Worm (Caenorhabditis elegans) whole organism, L1 larva: Measurements from ENCODE around the gene C01G12.7.

ENCODE experiments used
- C16A3.4 ChIP-seq: fragments of 150-350 bp; optimal IDR thresholded peaks from 2 replicates; lab custom pipeline; 2014; ENCODE audit warnings: missing biosample characterization, missing genetic modification characterization
- C34B4.2 ChIP-seq: sonication (generic microtip); optimal IDR thresholded peaks from 2 replicates; lab custom pipeline; 2017; ENCODE audit warnings: mild to moderate bottlenecking, missing genetic modification characterization, missing compliant biosample characterization
- Y116A8C.19 ChIP-seq: sonication (generic microtip); optimal IDR thresholded peaks from 2 replicates; lab custom pipeline; 2016; ENCODE audit warnings: missing compliant biosample characterization, missing genetic modification characterization, borderline replicate concordance
- alr-1 ChIP-seq: fragments of 200-800 bp; sonication (Bioruptor generic); optimal IDR thresholded peaks from 2 replicates; lab custom pipeline; 2018; ENCODE audit warnings: borderline replicate concordance, mild to moderate bottlenecking, missing genetic modification characterization, missing compliant biosample characterization
- ama-1 ChIP-seq: fragments of 150-350 bp; optimal IDR thresholded peaks from 2 replicates; lab custom pipeline; 2014
- blmp-1 ChIP-seq: fragments of 150-350 bp; optimal IDR thresholded peaks from 2 replicates; lab custom pipeline; 2014; ENCODE audit warnings: missing biosample characterization, missing genetic modification characterization
- ceh-90 ChIP-seq: sonication (generic microtip); optimal IDR thresholded peaks from 2 replicates; lab custom pipeline; 2016; ENCODE audit warnings: missing genetic modification characterization, missing compliant biosample characterization
- dsc-1 ChIP-seq: sonication (generic microtip); optimal IDR thresholded peaks from 2 replicates; lab custom pipeline; 2016; ENCODE audit warnings: mild to moderate bottlenecking, missing genetic modification characterization, missing compliant biosample characterization
- elt-2 ChIP-seq: sonication (generic microtip); optimal IDR thresholded peaks from 2 replicates; lab custom pipeline; 2016; ENCODE audit warnings: missing genetic modification characterization, mild to moderate bottlenecking, inconsistent platforms, missing compliant biosample characterization, missing genetic modification reagents
- elt-3 ChIP-seq, 6 experiments: fragments of 150-350 bp in 1 of 6; sonication (generic microtip); optimal IDR thresholded peaks; 2 replicates each; lab custom pipeline; 2017 to 2018; ENCODE audit warnings: missing biosample characterization in 6 of 6, missing genetic modification characterization in 6 of 6, inconsistent platforms in 1 of 6
- fkh-4 ChIP-seq: sonication (generic microtip); optimal IDR thresholded peaks from 2 replicates; lab custom pipeline; 2016; ENCODE audit warnings: missing compliant biosample characterization, missing genetic modification characterization, borderline replicate concordance
- fkh-8 ChIP-seq: sonication (generic microtip); optimal IDR thresholded peaks from 2 replicates; lab custom pipeline; 2016; ENCODE audit warnings: mild to moderate bottlenecking, missing genetic modification characterization, missing compliant biosample characterization
- grh-1 ChIP-seq: fragments of 200-800 bp; sonication (Bioruptor generic); IDR thresholded peaks from 2 replicates; pipeline ENCODE4 v1.3.6; 2022; ENCODE audit warnings: missing genetic modification reagents, missing genetic modification characterization, missing compliant biosample characterization
- hlh-4 ChIP-seq: sonication (generic microtip); optimal IDR thresholded peaks from 2 replicates; lab custom pipeline; 2016; ENCODE audit warnings: mild to moderate bottlenecking, missing genetic modification characterization, missing compliant biosample characterization
- irx-1 ChIP-seq: sonication (generic microtip); optimal IDR thresholded peaks from 2 replicates; lab custom pipeline; 2016; ENCODE audit warnings: missing genetic modification characterization, missing compliant biosample characterization
- lin-13 ChIP-seq: fragments of 150-350 bp; optimal IDR thresholded peaks from 2 replicates; lab custom pipeline; 2014; ENCODE audit warnings: missing biosample characterization, missing genetic modification reagents, missing genetic modification characterization
- lin-14 ChIP-seq: fragments of 200-800 bp; sonication (Bioruptor generic); optimal IDR thresholded peaks from 2 replicates; lab custom pipeline; 2018; ENCODE audit warnings: mild to moderate bottlenecking, missing genetic modification characterization, moderate library complexity, missing compliant biosample characterization
- lin-35 ChIP-seq, 2 experiments: fragments of 150-350 bp; optimal IDR thresholded peaks; 2 replicates each; lab custom pipeline; 2014; ENCODE audit warnings: missing biosample characterization in 2 of 2, missing genetic modification characterization in 2 of 2, missing genetic modification reagents in 2 of 2
- lin-39 ChIP-seq: fragments of 150-350 bp; optimal IDR thresholded peaks from 2 replicates; lab custom pipeline; 2014; ENCODE audit warnings: missing biosample characterization, missing genetic modification reagents, missing genetic modification characterization
- lir-3 ChIP-seq: sonication (generic microtip); optimal IDR thresholded peaks from 2 replicates; lab custom pipeline; 2016; ENCODE audit warnings: mild to moderate bottlenecking, missing genetic modification characterization, moderate library complexity, missing compliant biosample characterization; ENCODE audit not compliant: poor library complexity
- lsy-2 ChIP-seq, 2 experiments: fragments of 150-350 bp; optimal IDR thresholded peaks; 2 replicates each; lab custom pipeline; 2014; ENCODE audit warnings: missing biosample characterization in 2 of 2, missing genetic modification characterization in 2 of 2
- mab-9 ChIP-seq: fragments of 200-800 bp; sonication (Bioruptor generic); IDR thresholded peaks from 2 replicates; pipeline ENCODE4 v1.3.6; 2022; ENCODE audit warnings: missing genetic modification reagents, missing genetic modification characterization, missing compliant biosample characterization
- mef-2 ChIP-seq: fragments of 150-350 bp; optimal IDR thresholded peaks from 2 replicates; lab custom pipeline; 2014; ENCODE audit warnings: missing biosample characterization, missing genetic modification characterization
- nhr-11 ChIP-seq: fragments of 150-350 bp; optimal IDR thresholded peaks from 2 replicates; lab custom pipeline; 2014; ENCODE audit warnings: missing biosample characterization, missing genetic modification characterization
- nhr-19 ChIP-seq: fragments of 200-800 bp; sonication (Bioruptor generic); conservative IDR thresholded peaks from 2 replicates; pipeline ENCODE4 v1.3.6; 2022; ENCODE audit warnings: missing genetic modification characterization, missing compliant biosample characterization
- nhr-20 ChIP-seq: sonication (generic microtip); optimal IDR thresholded peaks from 2 replicates; lab custom pipeline; 2016; ENCODE audit warnings: mild to moderate bottlenecking, missing genetic modification characterization, missing compliant biosample characterization
- nhr-85 ChIP-seq: sonication (generic microtip); peaks from one replicate; lab custom pipeline; 2016; ENCODE audit warnings: missing genetic modification characterization, inconsistent platforms, missing compliant biosample characterization
- nhr-90 ChIP-seq: sonication (generic microtip); optimal IDR thresholded peaks from 2 replicates; lab custom pipeline; 2016; ENCODE audit warnings: mild to moderate bottlenecking, missing genetic modification characterization, missing compliant biosample characterization; ENCODE audit not compliant: poor library complexity
- pag-3 ChIP-seq: sonication (generic microtip); optimal IDR thresholded peaks from 2 replicates; lab custom pipeline; 2017; ENCODE audit warnings: missing genetic modification characterization, mild to moderate bottlenecking, missing compliant biosample characterization, antibody characterized with exemption, borderline replicate concordance; ENCODE audit not compliant: insufficient read depth
- rnt-1 ChIP-seq: sonication (generic microtip); optimal IDR thresholded peaks from 2 replicates; lab custom pipeline; 2016; ENCODE audit warnings: mild to moderate bottlenecking, missing genetic modification characterization, moderate library complexity, missing compliant biosample characterization
- snu-23 ChIP-seq: sonication (generic microtip); optimal IDR thresholded peaks from 2 replicates; lab custom pipeline; 2016; ENCODE audit warnings: missing genetic modification characterization, missing compliant biosample characterization
- sox-4 ChIP-seq: sonication (generic microtip); optimal IDR thresholded peaks from 2 replicates; lab custom pipeline; 2016; ENCODE audit warnings: missing genetic modification characterization, missing compliant biosample characterization
- sptf-1 ChIP-seq: fragments of 150-350 bp; optimal IDR thresholded peaks from 2 replicates; lab custom pipeline; 2014; ENCODE audit warnings: missing biosample characterization, missing genetic modification characterization
- sup-37 ChIP-seq: fragments of 200-800 bp; sonication (Bioruptor generic); optimal IDR thresholded peaks from 2 replicates; lab custom pipeline; 2018; ENCODE audit warnings: mild to moderate bottlenecking, missing genetic modification characterization, missing compliant biosample characterization
- swsn-7 ChIP-seq: sonication (generic microtip); optimal IDR thresholded peaks from 2 replicates; lab custom pipeline; 2016; ENCODE audit warnings: missing genetic modification characterization, missing compliant biosample characterization
- tbx-2 ChIP-seq: sonication (generic microtip); optimal IDR thresholded peaks from 2 replicates; lab custom pipeline; 2016; ENCODE audit warnings: missing genetic modification characterization, missing compliant biosample characterization
- tlp-1 ChIP-seq: fragments of 150-350 bp; optimal IDR thresholded peaks from 2 replicates; lab custom pipeline; 2014; ENCODE audit warnings: missing biosample characterization, missing genetic modification characterization
- unc-130 ChIP-seq: fragments of 150-350 bp; optimal IDR thresholded peaks from 2 replicates; lab custom pipeline; 2017; ENCODE audit warnings: missing biosample characterization, missing genetic modification characterization, inconsistent platforms
- unc-30 ChIP-seq: sonication (generic microtip); optimal IDR thresholded peaks from 2 replicates; lab custom pipeline; 2017; ENCODE audit warnings: missing biosample characterization, missing genetic modification characterization
- unc-62 ChIP-seq: fragments of 150-350 bp; optimal IDR thresholded peaks from 2 replicates; lab custom pipeline; 2014; ENCODE audit warnings: missing biosample characterization, missing genetic modification reagents, missing genetic modification characterization
- unc-98 ChIP-seq: fragments of 200-800 bp; sonication (Bioruptor generic); IDR thresholded peaks from 2 replicates; pipeline ENCODE4 v1.3.6; 2022; ENCODE audit warnings: missing genetic modification characterization, missing compliant biosample characterization
- xbp-1 ChIP-seq: sonication (generic microtip); optimal IDR thresholded peaks from 2 replicates; lab custom pipeline; 2016; ENCODE audit warnings: missing genetic modification characterization, missing compliant biosample characterization
- zip-4 ChIP-seq: fragments of 200-800 bp; sonication (Bioruptor generic); optimal IDR thresholded peaks from 2 replicates; lab custom pipeline; 2018; ENCODE audit warnings: mild to moderate bottlenecking, missing genetic modification characterization, moderate library complexity, missing compliant biosample characterization
- ztf-11 ChIP-seq, 2 experiments: sonication (generic microtip); optimal IDR thresholded peaks; 2 replicates each; lab custom pipeline; 2016 to 2017; ENCODE audit warnings: missing genetic modification characterization in 2 of 2, missing biosample characterization in 1 of 2, missing compliant biosample characterization in 1 of 2

C01G12.7 gene

ce11 chrII:14620730-14621129, 29.0 kb upstream of the C01G12.7 start:
- TF ChIP-seq sox-4 (tag; lab: Kevin White, UChicago) (no peak), pag-3 (no peak), hlh-4 (tag; lab: Kevin White, UChicago) (no peak), ama-1 (lab: Kevin White, UChicago) (no peak), lin-39 (no peak), zip-4 (no peak), mef-2 (tag; lab: Kevin White, UChicago) (no peak), nhr-11 (tag; lab: Kevin White, UChicago) (no peak), lsy-2 (tag; optimal IDR thresholded peaks at IDR 0.05; lab: Kevin White, UChicago) (no peak), rnt-1 (no peak), xbp-1 (tag; lab: Kevin White, UChicago) (no peak), fkh-8 (tag; lab: Kevin White, UChicago) (no peak), lir-3 (tag; lab: Kevin White, UChicago) (no peak), sup-37 (no peak), irx-1 (tag; lab: Kevin White, UChicago) (no peak), ztf-11 (tag; optimal IDR thresholded peaks at IDR 0.05; lab: Kevin White, UChicago) (no peak), unc-30 (tag; lab: Kevin White, UChicago) (no peak)

- TF ChIP-seq nhr-90 (no peak), ceh-90 (tag; lab: Kevin White, UChicago) (no peak), irx-1 (tag; lab: Kevin White, UChicago) (no peak), nhr-85 (tag; lab: Kevin White, UChicago) (peak; percentile 50), elt-3 (tag; optimal IDR thresholded peaks at IDR 0.05; lab: Kevin White, UChicago) (peak in 1 of 6 experiments; percentile 13)
Observed at ce11 chrII:14619806-14620205, 28.1 kb upstream of the C01G12.7 start.

- peak; percentile 29 for TF ChIP-seq nhr-85 (tag; lab: Kevin White, UChicago)
- TF ChIP-seq elt-3 (tag; optimal IDR thresholded peaks at IDR 0.05; lab: Kevin White, UChicago): peak in 2 of 6 experiments; percentile 6 to 12
- peak; percentile 11 for TF ChIP-seq blmp-1 (tag; lab: Kevin White, UChicago)
- no peak for TF ChIP-seq tbx-2 (tag; lab: Kevin White, UChicago)
- TF ChIP-seq mab-9 (GFP tag; lab: Robert Waterston, UW): 0 out of 2 replicates have a peak, but pooled peaks have one; percentile 32
- TF ChIP-seq unc-130 (tag; lab: Kevin White, UChicago): no peak
- TF ChIP-seq, all 84 proteins: peak for 4
Observed at ce11 chrII:14618764-14619163, 27.1 kb upstream of the C01G12.7 start.

ce11 chrII:14618158-14618557, 26.5 kb upstream of the C01G12.7 start:
- TF ChIP-seq fkh-4 (no peak), elt-2 (tag; lab: Kevin White, UChicago) (no peak), lin-35 (GFP tag; optimal IDR thresholded peaks at IDR 0.05; lab: Kevin White, UChicago) (no peak), zip-4 (no peak)
- TF ChIP-seq, all 84 proteins: peak for 0

- no peak for TF ChIP-seq unc-98 (GFP tag; lab: Robert Waterston, UW)
- TF ChIP-seq alr-1: no peak
- TF ChIP-seq unc-62 (GFP tag; lab: Kevin White, UChicago): no peak
- peak; percentile 28 for TF ChIP-seq nhr-20 (tag; lab: Kevin White, UChicago)
- no peak for TF ChIP-seq zip-4
- TF ChIP-seq nhr-19 (GFP tag; lab: Robert Waterston, UW): no peak; the same call in 1 of the 2 replicates
- no peak for TF ChIP-seq lin-13 (GFP tag; lab: Kevin White, UChicago)
- TF ChIP-seq grh-1: 0 out of 2 replicates have a peak, but pooled peaks have one; percentile 15
- no peak for TF ChIP-seq dsc-1 (tag; lab: Kevin White, UChicago)
- peak; percentile 0 for TF ChIP-seq C16A3.4 (tag; lab: Kevin White, UChicago)
- no peak for TF ChIP-seq tlp-1 (tag; lab: Kevin White, UChicago)
- TF ChIP-seq hlh-4 (tag; lab: Kevin White, UChicago): no peak
- TF ChIP-seq snu-23 (GFP tag; lab: Kevin White, UChicago): peak; percentile 39
- TF ChIP-seq irx-1 (tag; lab: Kevin White, UChicago): no peak
- TF ChIP-seq lin-14: no peak
- TF ChIP-seq ama-1 (lab: Kevin White, UChicago): no peak
- no peak for TF ChIP-seq mef-2 (tag; lab: Kevin White, UChicago)
- TF ChIP-seq nhr-90: peak; percentile 61
- TF ChIP-seq tbx-2 (tag; lab: Kevin White, UChicago): no peak
- TF ChIP-seq xbp-1 (tag; lab: Kevin White, UChicago): no peak
- TF ChIP-seq Y116A8C.19 (tag; lab: Kevin White, UChicago): no peak
- TF ChIP-seq sup-37: no peak
- TF ChIP-seq sptf-1 (tag; lab: Kevin White, UChicago): no peak
- no peak for TF ChIP-seq swsn-7 (tag; lab: Kevin White, UChicago)
- no peak for TF ChIP-seq C34B4.2 (tag; lab: Kevin White, UChicago)
Observed at ce11 chrII:14616927-14617326, 25.2 kb upstream of the C01G12.7 start.
